Worm (Caenorhabditis elegans) whole organism, L4 larva: ENCODE measurements around the gene ril-2.

Source experiments
- F10B5.3 ChIP-seq: sonication (generic microtip); optimal IDR thresholded peaks from 2 replicates; lab custom pipeline; 2016; ENCODE audit warnings: mild to moderate bottlenecking, missing genetic modification characterization, missing compliant biosample characterization
- F37D6.2 ChIP-seq: sonication (generic microtip); optimal IDR thresholded peaks from 2 replicates; lab custom pipeline; 2016; ENCODE audit warnings: mild to moderate bottlenecking, missing genetic modification characterization, missing compliant biosample characterization
- F44E2.7 ChIP-seq: fragments of 200-800 bp; sonication (Bioruptor generic); IDR thresholded peaks from 2 replicates; pipeline ENCODE4 v2.1.2; 2022; ENCODE audit warnings: missing genetic modification characterization, missing compliant biosample characterization
- Y105C5A.15 ChIP-seq: fragments of 200-800 bp; sonication (Bioruptor generic); IDR thresholded peaks from 2 replicates; pipeline ENCODE4 v1.3.6; 2022; ENCODE audit warnings: missing genetic modification characterization, missing compliant biosample characterization
- Y5F2A.4 ChIP-seq: fragments of 200-800 bp; sonication (Bioruptor generic); optimal IDR thresholded peaks from 2 replicates; lab custom pipeline; 2018; ENCODE audit warnings: mild to moderate bottlenecking, missing genetic modification characterization, missing compliant biosample characterization
- ama-1 ChIP-seq: fragments of 150-350 bp; optimal IDR thresholded peaks from 2 replicates; lab custom pipeline; 2014; ENCODE audit warnings: inconsistent platforms, mixed read lengths
- attf-4 ChIP-seq: sonication (generic microtip); optimal IDR thresholded peaks from 3 replicates; lab custom pipeline; 2017; ENCODE audit warnings: missing biosample characterization, missing genetic modification characterization
- ceh-28 ChIP-seq: fragments of 150-350 bp; optimal IDR thresholded peaks from 2 replicates; lab custom pipeline; 2014; ENCODE audit warnings: missing biosample characterization, missing genetic modification reagents, missing genetic modification characterization
- ceh-32 ChIP-seq: sonication (generic microtip); optimal IDR thresholded peaks from 2 replicates; lab custom pipeline; 2016; ENCODE audit warnings: mild to moderate bottlenecking, missing genetic modification characterization, missing compliant biosample characterization; ENCODE audit not compliant: poor library complexity
- ces-1 ChIP-seq: fragments of 150-350 bp; sonication (generic microtip); optimal IDR thresholded peaks from 4 replicates; lab custom pipeline; 2014; ENCODE audit warnings: missing biosample characterization, missing genetic modification reagents, missing genetic modification characterization
- daf-8 ChIP-seq: fragments of 200-800 bp; sonication (Bioruptor generic); IDR thresholded peaks from 2 replicates; pipeline ENCODE4 v1.3.6; 2022; ENCODE audit warnings: missing genetic modification characterization, missing compliant biosample characterization
- duxl-1 ChIP-seq: sonication (generic microtip); optimal IDR thresholded peaks from 2 replicates; lab custom pipeline; 2016; ENCODE audit warnings: mild to moderate bottlenecking, missing genetic modification characterization, moderate library complexity, missing compliant biosample characterization; ENCODE audit not compliant: poor library complexity
- egl-27 ChIP-seq: sonication (generic microtip); optimal IDR thresholded peaks from 3 replicates; lab custom pipeline; 2017; ENCODE audit warnings: missing biosample characterization, missing genetic modification reagents, missing genetic modification characterization
- hlh-30 ChIP-seq: sonication (generic microtip); optimal IDR thresholded peaks from 2 replicates; lab custom pipeline; 2017; ENCODE audit warnings: antibody characterized with exemption, mild to moderate bottlenecking, missing genetic modification characterization, missing compliant biosample characterization; ENCODE audit not compliant: insufficient read depth
- hmg-1.1 ChIP-seq: fragments of 200-800 bp; sonication (Bioruptor generic); IDR thresholded peaks from 2 replicates; pipeline ENCODE4 v1.3.6; 2022; ENCODE audit warnings: missing genetic modification reagents, missing genetic modification characterization, missing compliant biosample characterization
- lim-7 ChIP-seq: fragments of 200-800 bp; sonication (Bioruptor generic); IDR thresholded peaks from 2 replicates; pipeline ENCODE4 v1.3.6; 2022; ENCODE audit warnings: missing genetic modification characterization, missing compliant biosample characterization
- lin-1 ChIP-seq: fragments of 200-800 bp; sonication (Bioruptor generic); IDR thresholded peaks from 2 replicates; pipeline ENCODE4 v1.3.6; 2022; ENCODE audit warnings: missing genetic modification reagents, missing genetic modification characterization, missing compliant biosample characterization
- lin-39 ChIP-seq: fragments of 150-350 bp; optimal IDR thresholded peaks from 2 replicates; lab custom pipeline; 2014; ENCODE audit warnings: missing biosample characterization, missing genetic modification reagents, missing genetic modification characterization
- lir-3 ChIP-seq: sonication (generic microtip); optimal IDR thresholded peaks from 2 replicates; lab custom pipeline; 2016; ENCODE audit warnings: mild to moderate bottlenecking, missing genetic modification characterization, missing compliant biosample characterization
- madf-9 ChIP-seq: fragments of 200-800 bp; sonication (Bioruptor generic); conservative IDR thresholded peaks from 2 replicates; pipeline ENCODE4 v1.3.6; 2022; ENCODE audit warnings: missing genetic modification reagents, missing genetic modification characterization, missing compliant biosample characterization
- mep-1 ChIP-seq: fragments of 150-350 bp; sonication (generic microtip); optimal IDR thresholded peaks from 3 replicates; lab custom pipeline; 2014; ENCODE audit warnings: missing biosample characterization, missing genetic modification characterization
- mxl-3 ChIP-seq: fragments of 200-800 bp; sonication (Bioruptor generic); optimal IDR thresholded peaks from 2 replicates; lab custom pipeline; 2018; ENCODE audit warnings: mild to moderate bottlenecking, missing genetic modification characterization, missing compliant biosample characterization
- nhr-102 ChIP-seq: sonication (generic microtip); optimal IDR thresholded peaks from 2 replicates; lab custom pipeline; 2016; ENCODE audit warnings: mild to moderate bottlenecking, missing genetic modification characterization, moderate library complexity, missing compliant biosample characterization
- nhr-111 ChIP-seq: fragments of 200-800 bp; sonication (Bioruptor generic); optimal IDR thresholded peaks from 2 replicates; lab custom pipeline; 2018; ENCODE audit warnings: mild to moderate bottlenecking, missing genetic modification characterization, missing compliant biosample characterization
- nhr-48 ChIP-seq: sonication (generic microtip); optimal IDR thresholded peaks from 2 replicates; lab custom pipeline; 2016; ENCODE audit warnings: mild to moderate bottlenecking, missing genetic modification characterization, missing compliant biosample characterization
- nhr-6 ChIP-seq: fragments of 150-350 bp; optimal IDR thresholded peaks from 2 replicates; lab custom pipeline; 2014; ENCODE audit warnings: missing biosample characterization, missing genetic modification characterization
- pha-4 ChIP-seq, 2 experiments: fragments of 150-350 bp in 1 of 2; fragments of 200-800 bp in 1 of 2; sonication (Bioruptor generic) in 1 of 2; IDR thresholded peaks in 1 of 2; optimal IDR thresholded peaks in 1 of 2; 2 replicates each; pipeline versions ENCODE4 v1.3.6 to Lab custom; 2014 to 2022; ENCODE audit warnings: missing genetic modification characterization in 2 of 2, missing genetic modification reagents in 2 of 2, missing biosample characterization in 1 of 2, missing compliant biosample characterization in 1 of 2
- rbr-2 ChIP-seq: sonication (generic microtip); optimal IDR thresholded peaks from 2 replicates; lab custom pipeline; 2016; ENCODE audit warnings: missing genotype, missing genetic modification characterization, missing compliant biosample characterization
- saeg-2 ChIP-seq: fragments of 200-800 bp; sonication (Bioruptor generic); IDR thresholded peaks from 2 replicates; pipeline ENCODE4 v1.3.6; 2022; ENCODE audit warnings: missing genetic modification reagents, missing genetic modification characterization, missing compliant biosample characterization
- set-16 ChIP-seq: fragments of 200-800 bp; sonication (Bioruptor generic); IDR thresholded peaks from 2 replicates; pipeline ENCODE4 v1.3.6; 2022; ENCODE audit warnings: missing genetic modification reagents, missing genetic modification characterization, missing compliant biosample characterization
- snpc-4 ChIP-seq: fragments of 150-350 bp; optimal IDR thresholded peaks from 2 replicates; lab custom pipeline; 2014; ENCODE audit warnings: missing biosample characterization, missing genetic modification characterization
- unc-39 ChIP-seq: sonication (generic microtip); optimal IDR thresholded peaks from 2 replicates; lab custom pipeline; 2017; ENCODE audit warnings: missing biosample characterization, missing genetic modification characterization
- unc-62 ChIP-seq, 3 experiments: fragments of 150-350 bp in 1 of 3; sonication (generic microtip); optimal IDR thresholded peaks in 2 of 3; peaks in 1 of 3; 1 replicate in 1 of 3; 2 replicates in 2 of 3; lab custom pipeline; 2014 to 2017; ENCODE audit warnings: missing biosample characterization in 3 of 3, missing genetic modification characterization in 3 of 3, missing genetic modification reagents in 3 of 3, missing genotype in 1 of 3
- zfp-2 ChIP-seq: sonication (generic microtip); optimal IDR thresholded peaks from 2 replicates; lab custom pipeline; 2016; ENCODE audit warnings: mild to moderate bottlenecking, missing genetic modification characterization, missing compliant biosample characterization
- zip-2 ChIP-seq: fragments of 150-350 bp; optimal IDR thresholded peaks from 2 replicates; lab custom pipeline; 2014; ENCODE audit warnings: missing biosample characterization, missing genetic modification characterization
- ztf-11 ChIP-seq: fragments of 150-350 bp; optimal IDR thresholded peaks from 2 replicates; lab custom pipeline; 2014; ENCODE audit warnings: missing biosample characterization, missing genetic modification characterization

ril-2 gene

DNA sequence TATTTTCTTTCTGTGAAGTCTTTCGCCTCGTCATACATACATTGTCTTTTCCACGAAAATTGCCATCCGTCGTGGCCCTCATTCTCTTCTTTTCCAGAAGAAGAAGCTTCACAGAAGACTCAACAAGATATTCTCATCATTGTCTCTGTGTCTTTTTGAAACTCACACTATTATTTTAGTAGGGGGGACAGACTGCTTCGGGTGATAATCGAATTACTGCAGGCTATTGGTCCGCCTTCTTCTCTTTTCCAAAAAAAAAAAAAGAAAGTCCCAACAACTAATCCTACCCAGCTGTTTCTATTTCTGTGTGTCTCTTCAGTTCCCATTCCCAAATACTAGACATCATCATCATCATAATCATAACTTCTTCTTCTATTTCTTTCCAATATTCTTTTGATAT, 15.5 kb downstream of the ril-2 start:
- TF ChIP-seq unc-62 (GFP tag; optimal IDR thresholded peaks at IDR 0.05 in 1 of 2; lab: Kevin White, UChicago) (peak in 1 of 2 experiments; percentile 76), unc-62 (tag; optimal IDR thresholded peaks at IDR 0.05; lab: Kevin White, UChicago) (no peak), saeg-2 (GFP tag; lab: Robert Waterston, UW) (no peak), nhr-6 (tag; lab: Kevin White, UChicago) (no peak), ceh-28 (tag; lab: Kevin White, UChicago) (no peak), Y105C5A.15 (GFP tag; lab: Robert Waterston, UW) (no peak)

DNA sequence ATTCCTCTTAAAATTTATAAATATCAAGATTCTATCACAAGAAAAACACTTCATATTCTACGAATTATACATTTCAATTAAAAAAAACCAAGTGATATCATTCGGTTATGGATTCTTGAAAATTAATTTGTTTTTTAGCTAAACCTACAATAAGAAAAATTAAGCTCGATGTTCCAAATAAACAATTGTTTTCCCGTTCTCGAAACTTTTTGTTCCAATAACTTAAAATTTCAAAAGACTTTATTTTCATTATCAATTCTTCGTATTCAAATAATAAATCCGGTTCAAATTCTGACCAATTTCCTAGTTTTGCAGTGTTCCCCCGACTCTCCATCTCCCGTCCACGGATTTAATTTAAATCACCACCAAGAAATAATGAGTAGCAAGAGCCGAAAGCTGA, 19.7 kb downstream of the ril-2 start, which contains the start of gene E02A10.3:
E02A10.3 (plus strand) TSS at position 301 of the 400 bp plus-strand sequence.
- TF ChIP-seq zip-2 (tag; lab: Kevin White, UChicago) (no peak), mep-1 (tag; lab: Kevin White, UChicago) (no peak), rbr-2 (no peak), lin-1 (GFP tag; lab: Robert Waterston, UW) (no peak), ztf-11 (tag; lab: Kevin White, UChicago) (no peak), ama-1 (lab: Kevin White, UChicago) (no peak), zfp-2 (tag; lab: Kevin White, UChicago) (no peak), lir-3 (no peak), egl-27 (tag; lab: Kevin White, UChicago) (no peak), ceh-32 (no peak)
- TF ChIP-seq, all 104 proteins: peak for 0

DNA sequence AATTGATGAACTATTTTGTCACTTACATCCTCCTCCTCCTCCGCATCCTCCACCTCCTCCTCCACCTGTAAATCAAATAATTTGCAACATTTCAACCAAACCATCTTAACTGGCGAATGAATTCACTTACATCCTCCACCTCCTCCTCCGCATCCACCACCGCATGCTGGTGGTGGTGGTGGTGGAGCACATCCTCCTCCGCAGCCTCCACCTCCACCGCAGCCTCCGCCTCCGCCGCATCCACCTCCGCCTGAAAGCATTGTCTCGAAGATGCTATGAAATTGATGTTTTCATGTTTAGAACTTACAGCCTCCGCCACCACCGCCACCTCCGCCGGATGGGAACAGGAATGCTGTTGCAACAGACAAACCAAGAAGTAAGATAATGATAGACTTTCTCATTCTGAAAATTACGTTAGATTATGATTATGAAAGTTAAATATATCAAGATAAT, 22.4 kb downstream of the ril-2 start, which contains the start of gene grl-23:
grl-23 (minus strand) TSS at position 403 of the 453 bp plus-strand sequence.
- no peak for TF ChIP-seq duxl-1
- peak; percentile 91 for TF ChIP-seq set-16 (GFP tag; lab: Robert Waterston, UW)
- no peak for TF ChIP-seq lim-7 (GFP tag; lab: Robert Waterston, UW)
- no peak for TF ChIP-seq lin-1 (GFP tag; lab: Robert Waterston, UW)
- TF ChIP-seq Y5F2A.4, result no peak
- no peak for TF ChIP-seq mxl-3 (GFP tag; lab: Kevin White, UChicago)
- TF ChIP-seq, all 104 proteins: peak for 1

DNA sequence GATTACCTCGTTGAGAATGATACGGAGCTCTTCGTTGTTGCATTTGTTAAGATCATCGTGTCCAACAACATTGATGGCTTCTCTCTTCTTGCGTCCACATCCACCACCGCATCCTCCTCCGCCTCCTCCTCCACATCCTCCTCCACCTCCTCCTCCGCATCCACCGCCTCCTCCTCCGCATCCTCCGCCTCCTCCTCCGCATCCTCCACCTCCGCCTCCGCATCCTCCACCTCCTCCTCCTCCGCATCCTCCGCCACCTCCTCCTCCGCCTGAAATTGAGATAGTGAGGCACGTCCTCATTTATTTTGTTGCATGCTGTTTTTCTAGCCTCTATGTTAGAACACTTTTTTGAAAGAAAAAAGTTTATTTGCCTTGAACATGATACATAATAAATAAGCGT, 23.1 kb downstream of the ril-2 start:
- no peak for TF ChIP-seq ama-1 (lab: Kevin White, UChicago)
- TF ChIP-seq lin-39, result no peak
- TF ChIP-seq F10B5.3 (tag; lab: Kevin White, UChicago), result no peak
- TF ChIP-seq set-16 (GFP tag; lab: Robert Waterston, UW), result peak; percentile 97
- TF ChIP-seq hlh-30 (tag; lab: Kevin White, UChicago), result no peak
- TF ChIP-seq pha-4 (GFP tag; IDR thresholded peaks at IDR 0.05; lab: Robert Waterston, UW), result peak; percentile 58; the same call in 1 of the 2 replicates
- TF ChIP-seq pha-4 (tag; optimal IDR thresholded peaks at IDR 0.05; lab: Kevin White, UChicago), result no peak

DNA sequence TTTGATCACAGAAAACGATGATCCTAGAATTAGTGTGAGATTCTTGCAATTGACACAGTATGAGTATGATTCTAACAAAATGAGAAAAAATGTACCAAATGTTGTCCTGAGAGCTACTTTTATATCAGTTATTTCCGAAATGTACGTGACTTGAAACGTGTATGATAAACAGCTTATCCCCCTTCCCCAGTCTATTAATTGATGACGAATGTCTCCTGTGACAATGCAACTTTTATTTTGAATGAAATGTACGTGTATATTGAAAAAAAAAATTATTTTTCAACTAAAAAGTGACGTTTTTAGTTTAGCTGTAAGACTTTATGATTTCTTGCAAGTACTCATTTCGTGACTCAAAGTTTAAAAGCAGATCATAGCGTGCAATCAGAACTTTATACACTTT, 28.7 kb downstream of the ril-2 start:
- TF ChIP-seq ama-1 (lab: Kevin White, UChicago), result no peak
- no peak for TF ChIP-seq madf-9 (GFP tag; lab: Robert Waterston, UW)
- no peak for TF ChIP-seq attf-4 (tag; lab: Kevin White, UChicago)
- TF ChIP-seq unc-39 (tag; lab: Kevin White, UChicago), result no peak
- TF ChIP-seq nhr-102 (tag; lab: Kevin White, UChicago), result no peak
- no peak for TF ChIP-seq snpc-4
- TF ChIP-seq Y105C5A.15 (GFP tag; lab: Robert Waterston, UW), result no peak
- no peak for TF ChIP-seq nhr-111 (GFP tag; lab: Kevin White, UChicago)
- no peak for TF ChIP-seq nhr-48 (tag; lab: Kevin White, UChicago)
- no peak for TF ChIP-seq mxl-3 (GFP tag; lab: Kevin White, UChicago)
- TF ChIP-seq F44E2.7 (GFP tag; lab: Robert Waterston, UW), result no peak
- no peak for TF ChIP-seq daf-8 (GFP tag; lab: Robert Waterston, UW)
- TF ChIP-seq ces-1, result no peak
- TF ChIP-seq hmg-1.1 (GFP tag; lab: Robert Waterston, UW), result no peak
- TF ChIP-seq F37D6.2 (tag; lab: Kevin White, UChicago), result no peak
